Worm (Caenorhabditis elegans): ENCODE data around the gene F41F3.1.
"Not testable (repeated sequence)": the region's sequence is repeated elsewhere in the genome, so short reads cannot be mapped to it uniquely, and the experiment has no call there.

DNA sequence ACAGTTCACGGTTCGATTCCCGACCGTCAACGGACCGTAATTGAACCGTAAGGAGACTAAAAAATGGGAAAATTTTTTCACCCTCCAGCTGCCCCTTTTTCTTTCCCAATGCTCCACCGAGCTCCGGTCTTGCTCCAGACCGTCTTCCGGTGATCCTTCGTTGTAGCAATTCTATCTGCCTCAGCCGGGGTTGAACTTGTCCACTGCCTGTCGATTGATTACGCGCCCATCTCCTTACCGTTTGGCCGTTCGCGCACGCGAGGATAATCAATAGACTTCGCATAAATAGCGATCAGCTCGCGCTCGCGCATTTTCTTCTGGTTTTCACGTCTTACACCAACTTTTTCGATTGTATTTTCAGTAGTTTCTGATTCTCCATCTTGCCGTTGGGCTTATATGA lies 21.5 kb upstream of the F41F3.1 start:
- not testable (repeated sequence) for TF ChIP-seq pes-1 (GFP tag; IDR thresholded peaks at IDR 0.05); ama-1 (optimal IDR thresholded peaks at IDR 0.05); hnd-1 (tag; optimal IDR thresholded peaks at IDR 0.05); ets-7 (tag; optimal IDR thresholded peaks at IDR 0.05); tbx-37 (GFP tag; conservative IDR thresholded peaks at IDR 0.05); sea-1 (GFP tag; conservative IDR thresholded peaks at IDR 0.05)

Measured in whole organism, early embryonic.